Fruit fly (Drosophila melanogaster) whole organism, pupa: Measurements from ENCODE around the gene CG32369.
A peak's percentile ranks its signal among the peaks of the same experiment; 100 is the strongest.

Source experiments
- CG10348 ChIP-seq: fragments of 200-800 bp; sonication (Bioruptor generic); IDR thresholded peaks from 2 replicates; pipeline ENCODE4 v1.3.6; 2022; ENCODE audit warnings: missing biosample characterization, missing genetic modification characterization
- CG12605 ChIP-seq: fragments of 200-800 bp; sonication (Bioruptor generic); IDR thresholded peaks from 2 replicates; pipeline ENCODE4 v1.3.6; 2022; ENCODE audit warnings: missing biosample characterization, missing genetic modification characterization
- CG13204 ChIP-seq: fragments of 200-800 bp; sonication (Bioruptor generic); optimal IDR thresholded peaks from 2 replicates; lab custom pipeline; 2018; ENCODE audit warnings: missing biosample characterization, mild to moderate bottlenecking, missing genetic modification characterization, moderate library complexity
- CG14655 ChIP-seq: fragments of 200-800 bp; sonication (Bioruptor generic); optimal IDR thresholded peaks from 3 replicates; lab custom pipeline; 2017; ENCODE audit warnings: mild to moderate bottlenecking, missing biosample characterization, missing genetic modification reagents, missing genetic modification characterization
- CG15710 ChIP-seq: fragments of 200-800 bp; sonication (Bioruptor generic); optimal IDR thresholded peaks from 2 replicates; lab custom pipeline; 2018; ENCODE audit warnings: missing biosample characterization, mild to moderate bottlenecking, missing genetic modification characterization, moderate library complexity
- CG17806 ChIP-seq: fragments of 200-800 bp; sonication (Bioruptor generic); optimal IDR thresholded peaks from 2 replicates; lab custom pipeline; 2018; ENCODE audit warnings: missing biosample characterization, mild to moderate bottlenecking, missing genetic modification characterization, moderate library complexity
- CG32121 ChIP-seq: fragments of 200-800 bp; sonication (Bioruptor generic); IDR thresholded peaks from 2 replicates; pipeline ENCODE4 v1.3.6; 2022; ENCODE audit warnings: missing biosample characterization, missing genetic modification characterization
- CG34367 ChIP-seq: fragments of 200-800 bp; sonication (Bioruptor generic); optimal IDR thresholded peaks from 2 replicates; lab custom pipeline; 2018; ENCODE audit warnings: missing biosample characterization, mild to moderate bottlenecking, missing genetic modification characterization
- CG4496 ChIP-seq: fragments of 200-800 bp; sonication (Bioruptor generic); IDR thresholded peaks from 3 replicates; pipeline ENCODE4 v1.3.6; 2022; ENCODE audit warnings: missing biosample characterization, missing genetic modification characterization
- CG8159 ChIP-seq: fragments of 200-800 bp; sonication (Bioruptor generic); optimal IDR thresholded peaks from 3 replicates; lab custom pipeline; 2018; ENCODE audit warnings: missing biosample characterization, mild to moderate bottlenecking, missing genetic modification characterization, moderate library complexity
- CG8301 ChIP-seq: fragments of 200-800 bp; sonication (Bioruptor generic); optimal IDR thresholded peaks from 2 replicates; lab custom pipeline; 2018; ENCODE audit warnings: missing biosample characterization, mild to moderate bottlenecking, missing genetic modification characterization
- CG9948 ChIP-seq: fragments of 200-800 bp; sonication (Bioruptor generic); optimal IDR thresholded peaks from 2 replicates; lab custom pipeline; 2018; ENCODE audit warnings: missing biosample characterization, mild to moderate bottlenecking, missing genetic modification characterization, moderate library complexity
- D1 ChIP-seq: fragments of 200-800 bp; sonication (Bioruptor generic); optimal IDR thresholded peaks from 2 replicates; lab custom pipeline; 2018; ENCODE audit warnings: missing biosample characterization, mild to moderate bottlenecking, missing genetic modification characterization, moderate library complexity
- EcR ChIP-seq: fragments of 200-800 bp; sonication (Bioruptor generic); optimal IDR thresholded peaks from 3 replicates; lab custom pipeline; 2019; ENCODE audit warnings: missing biosample characterization, missing genetic modification characterization, mild to moderate bottlenecking, moderate library complexity, missing genetic modification reagents
- Ets98B ChIP-seq: fragments of 200-800 bp; sonication (Bioruptor generic); IDR thresholded peaks from 2 replicates; pipeline ENCODE4 v1.3.6; 2022; ENCODE audit warnings: missing biosample characterization, missing genetic modification characterization
- Pif1A ChIP-seq: fragments of 200-800 bp; sonication (Bioruptor generic); optimal IDR thresholded peaks from 3 replicates; lab custom pipeline; 2016; ENCODE audit warnings: missing biosample characterization, missing genetic modification characterization
- Pif1B ChIP-seq: fragments of 200-800 bp; sonication (Bioruptor generic); optimal IDR thresholded peaks from 3 replicates; lab custom pipeline; 2016; ENCODE audit warnings: missing biosample characterization, missing genetic modification characterization
- Snoo ChIP-seq: fragments of 200-800 bp; sonication (Bioruptor generic); optimal IDR thresholded peaks from 3 replicates; lab custom pipeline; 2017; ENCODE audit warnings: missing biosample characterization, mild to moderate bottlenecking, missing genetic modification characterization, inconsistent platforms
- fd96Ca ChIP-seq: fragments of 200-800 bp; sonication (Bioruptor generic); IDR thresholded peaks from 3 replicates; pipeline ENCODE4 v1.3.6; 2022; ENCODE audit warnings: missing biosample characterization, missing genetic modification characterization
- gl ChIP-seq: fragments of 200-800 bp; sonication (Bioruptor generic); optimal IDR thresholded peaks from 2 replicates; lab custom pipeline; 2018; ENCODE audit warnings: missing biosample characterization, mild to moderate bottlenecking, missing genetic modification characterization
- rn ChIP-seq: fragments of 200-800 bp; sonication (Bioruptor generic); IDR thresholded peaks from 2 replicates; pipeline ENCODE4 v1.3.6; 2022; ENCODE audit warnings: missing biosample characterization, missing genetic modification characterization

CG32369 gene

dm6 chr3L:7782051-7782682, 27.5 kb downstream of the CG32369 start:
- TF ChIP-seq fd96Ca (GFP tag; lab: Robert Waterston, UW) (no peak), Snoo (tag; lab: Kevin White, UChicago) (peak; percentile 9), Pif1B (GFP tag; lab: Kevin White, UChicago) (no peak), EcR (GFP tag; lab: Kevin White, UChicago) (no peak), CG8301 (tag; lab: Kevin White, UChicago) (no peak)
- TF ChIP-seq, all 21 proteins: peak for 1

- TF ChIP-seq rn: no peak
- TF ChIP-seq Pif1A: no peak
- TF ChIP-seq Ets98B (GFP tag; lab: Robert Waterston, UW): peak; percentile 34; the same call in 1 of the 2 replicates
- no peak for TF ChIP-seq CG10348 (GFP tag; lab: Robert Waterston, UW)
- no peak for TF ChIP-seq CG8159 (tag; lab: Kevin White, UChicago)
- TF ChIP-seq CG32121 (GFP tag; lab: Robert Waterston, UW): no peak
- peak; percentile 74 for TF ChIP-seq CG12605
- 0 out of 3 replicates have a peak, but pooled peaks have one; percentile 43 for TF ChIP-seq CG4496 (GFP tag; lab: Robert Waterston, UW)
Observed at dm6 chr3L:7781353-7782050, 28.1 kb downstream of the CG32369 start.

dm6 chr3L:7775365-7775905, 34.2 kb downstream of the CG32369 start, which contains the start of gene Clk:
Gene Clk, minus strand, starts transcription at chr3L:7775603.
- no peak for TF ChIP-seq EcR (GFP tag; lab: Kevin White, UChicago)
- TF ChIP-seq Pif1B (GFP tag; lab: Kevin White, UChicago): no peak
- TF ChIP-seq CG17806 (tag; lab: Kevin White, UChicago): no peak

- TF ChIP-seq CG12605 (no peak), CG15710 (tag; lab: Kevin White, UChicago) (no peak), CG8301 (tag; lab: Kevin White, UChicago) (no peak), Snoo (tag; lab: Kevin White, UChicago) (no peak), CG14655 (no peak)
Observed at dm6 chr3L:7774698-7775097, 34.9 kb downstream of the CG32369 start.

dm6 chr3L:7773529-7773928, 36.1 kb downstream of the CG32369 start:
- TF ChIP-seq Snoo (tag; lab: Kevin White, UChicago): no peak
- TF ChIP-seq CG32121 (GFP tag; lab: Robert Waterston, UW): no peak
- no peak for TF ChIP-seq CG15710 (tag; lab: Kevin White, UChicago)
- no peak for TF ChIP-seq CG9948 (tag; lab: Kevin White, UChicago)
- no peak for TF ChIP-seq CG34367 (tag; lab: Kevin White, UChicago)

dm6 chr3L:7772160-7772798, 37.3 kb downstream of the CG32369 start:
- TF ChIP-seq EcR (GFP tag; lab: Kevin White, UChicago) (no peak), CG9948 (tag; lab: Kevin White, UChicago) (no peak), CG15710 (tag; lab: Kevin White, UChicago) (no peak), CG10348 (GFP tag; lab: Robert Waterston, UW) (no peak), CG8301 (tag; lab: Kevin White, UChicago) (no peak), CG8159 (tag; lab: Kevin White, UChicago) (no peak), CG32121 (GFP tag; lab: Robert Waterston, UW) (no peak), D1 (no peak), CG17806 (tag; lab: Kevin White, UChicago) (no peak), Pif1A (no peak), CG12605 (no peak), Snoo (tag; lab: Kevin White, UChicago) (no peak), Ets98B (GFP tag; lab: Robert Waterston, UW) (no peak; the same call in 1 of the 2 replicates), CG4496 (GFP tag; lab: Robert Waterston, UW) (no peak), CG13204 (no peak), Pif1B (GFP tag; lab: Kevin White, UChicago) (no peak)

- TF ChIP-seq gl (tag; lab: Kevin White, UChicago): no peak
- TF ChIP-seq, all 21 proteins: peak for 0
Observed at dm6 chr3L:7768252-7768651, 41.4 kb downstream of the CG32369 start, which contains the start of gene CG32371. Gene CG32371, minus strand, starts transcription at chr3L:7768352.
